Worm (Caenorhabditis elegans): ENCODE data around the gene C34H4.1.

C34H4.1 gene

DNA sequence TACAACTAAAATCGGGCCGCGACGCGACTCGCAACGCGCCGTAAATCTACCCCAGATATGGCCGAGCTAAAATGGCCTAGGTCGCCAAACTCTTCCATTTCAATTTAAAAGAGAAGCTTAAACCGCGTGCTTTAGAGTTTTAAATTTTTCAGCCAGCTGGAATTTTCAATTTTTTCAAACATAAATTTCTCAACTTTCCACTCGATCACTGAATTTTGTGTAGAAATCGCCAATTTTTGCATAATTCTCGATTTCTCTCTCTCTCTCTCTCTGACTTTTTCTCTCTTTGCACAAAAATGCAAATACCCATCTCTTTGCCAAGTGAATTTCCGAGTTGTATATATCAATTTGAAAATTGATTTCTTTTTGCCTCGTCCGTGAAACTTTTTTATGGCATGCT is 32.0 kb upstream of the C34H4.1 start, which contains the start of gene K03H6.1:
Gene K03H6.1, plus strand, starts transcription at position 301 of the 400 bp plus-strand sequence.
- TF ChIP-seq sptf-1 (tag; optimal IDR thresholded peaks at IDR 0.05) (no peak), zip-8 (tag; optimal IDR thresholded peaks at IDR 0.05) (no peak), mep-1 (tag; optimal IDR thresholded peaks at IDR 0.05) (no peak), mab-5 (tag; optimal IDR thresholded peaks at IDR 0.05) (no peak), bed-3 (GFP tag; optimal IDR thresholded peaks at IDR 0.05) (no peak), nhr-28 (tag; optimal IDR thresholded peaks at IDR 0.05) (no peak), elt-1 (tag; optimal IDR thresholded peaks at IDR 0.05; ENCODE audit: borderline replicate concordance, insufficient read depth) (no peak), drap-1 (GFP tag; optimal IDR thresholded peaks at IDR 0.05) (no peak), ces-1 (GFP tag; optimal IDR thresholded peaks at IDR 0.05) (no peak), unc-62 (GFP tag; optimal IDR thresholded peaks at IDR 0.05) (no peak), unc-120 (tag; optimal IDR thresholded peaks at IDR 0.05; ENCODE audit: poor library complexity, severe bottlenecking) (no peak), nhr-237 (tag; optimal IDR thresholded peaks at IDR 0.05) (no peak), elt-3 (tag; optimal IDR thresholded peaks at IDR 0.05) (no peak), ceh-83 (GFP tag; optimal IDR thresholded peaks at IDR 0.05) (no peak), snpc-4 (tag; optimal IDR thresholded peaks at IDR 0.05) (no peak)

DNA sequence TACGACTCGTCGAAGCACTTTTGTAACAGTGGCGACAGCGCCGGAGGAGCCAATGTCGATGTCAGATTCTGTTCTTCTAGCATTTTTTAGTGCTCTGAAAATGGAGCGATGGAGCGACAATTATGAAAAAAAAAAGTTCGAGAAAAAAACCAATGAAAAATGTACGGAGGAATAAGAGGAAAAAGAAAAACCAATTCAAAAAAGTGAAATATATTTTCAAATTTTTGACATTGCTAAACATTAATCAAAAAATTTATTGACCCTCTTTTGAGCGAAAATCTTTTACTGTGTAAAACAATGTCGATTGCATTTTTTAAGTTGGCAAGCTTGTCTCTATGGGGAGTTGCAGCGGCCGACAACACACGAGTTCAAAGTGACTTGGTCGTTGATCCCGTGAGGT is 19.1 kb upstream of the C34H4.1 start, which contains the start of gene K03H6.5:
Gene K03H6.5, minus strand, starts transcription at position 101 of the 400 bp plus-strand sequence.
- TF ChIP-seq elt-3 (tag; optimal IDR thresholded peaks at IDR 0.05) (no peak), nhr-2 (tag; optimal IDR thresholded peaks at IDR 0.05) (no peak), lsy-2 (tag; optimal IDR thresholded peaks at IDR 0.05) (no peak), unc-62 (GFP tag; optimal IDR thresholded peaks at IDR 0.05) (no peak), tbx-8 (GFP tag; optimal IDR thresholded peaks at IDR 0.05) (no peak), drap-1 (GFP tag; optimal IDR thresholded peaks at IDR 0.05) (no peak), pha-4 (tag; optimal IDR thresholded peaks at IDR 0.05) (no peak), lin-13 (tag; optimal IDR thresholded peaks at IDR 0.05) (no peak), ces-1 (GFP tag; optimal IDR thresholded peaks at IDR 0.05) (no peak), nhr-12 (tag; optimal IDR thresholded peaks at IDR 0.05) (no peak), lin-32 (GFP tag; optimal IDR thresholded peaks at IDR 0.05) (no peak), flh-1 (GFP tag; optimal IDR thresholded peaks at IDR 0.05) (no peak), ham-2 (GFP tag; optimal IDR thresholded peaks at IDR 0.05) (no peak), mab-5 (tag; optimal IDR thresholded peaks at IDR 0.05) (no peak)

DNA sequence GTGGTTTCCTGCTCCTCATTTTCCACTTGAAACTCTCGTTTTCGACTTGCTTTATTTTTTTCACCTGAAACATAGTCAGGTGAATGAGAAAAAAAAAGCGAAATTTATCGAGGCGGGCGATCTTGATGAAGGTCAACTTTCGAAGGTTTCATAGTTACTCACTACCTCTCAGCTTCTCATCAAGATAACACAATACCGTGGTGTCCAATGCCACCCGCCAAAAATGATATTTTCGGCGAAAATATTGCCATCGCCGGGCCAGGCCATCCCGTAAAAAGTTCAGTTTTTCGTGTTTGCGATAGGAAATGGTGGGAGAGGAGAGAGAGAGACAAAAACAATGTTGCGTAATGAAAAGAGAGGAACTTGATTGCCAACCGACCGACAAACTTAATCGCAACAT is 8.2 kb upstream of the C34H4.1 start:
- no peak for TF ChIP-seq nhr-237 (tag; optimal IDR thresholded peaks at IDR 0.05)
- TF ChIP-seq nhr-76 (tag; optimal IDR thresholded peaks at IDR 0.05): no peak
- no peak for TF ChIP-seq nhr-2 (tag; optimal IDR thresholded peaks at IDR 0.05)

DNA sequence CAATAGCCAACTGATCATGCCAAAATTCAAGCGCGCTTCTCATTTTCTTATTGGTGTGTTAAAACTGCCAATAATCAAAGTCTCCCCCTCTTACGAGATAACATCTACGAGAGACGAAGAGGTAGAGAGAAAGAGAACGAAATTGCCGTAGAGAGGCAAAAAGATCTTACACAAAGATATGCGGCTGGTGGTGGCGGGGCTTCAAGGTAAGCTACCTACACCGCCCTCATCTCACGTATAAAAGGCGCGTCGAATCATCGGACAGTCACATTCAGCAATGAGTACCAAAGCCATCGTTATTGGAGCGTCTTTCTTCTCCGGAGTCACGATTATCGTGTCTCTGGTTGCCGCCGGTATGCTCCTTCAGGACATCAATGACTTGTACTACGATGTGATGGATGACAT is 6.9 kb upstream of the C34H4.1 start, which contains the start of gene col-107:
Gene col-107, plus strand, starts transcription at position 265 of the 405 bp plus-strand sequence.
- no peak for TF ChIP-seq ceh-43 (GFP tag; optimal IDR thresholded peaks at IDR 0.05)
- peak; percentile 50 for TF ChIP-seq ham-2 (GFP tag; optimal IDR thresholded peaks at IDR 0.05)
- peak; percentile 88 for TF ChIP-seq elt-1 (tag; optimal IDR thresholded peaks at IDR 0.05; ENCODE audit: borderline replicate concordance, insufficient read depth)

DNA sequence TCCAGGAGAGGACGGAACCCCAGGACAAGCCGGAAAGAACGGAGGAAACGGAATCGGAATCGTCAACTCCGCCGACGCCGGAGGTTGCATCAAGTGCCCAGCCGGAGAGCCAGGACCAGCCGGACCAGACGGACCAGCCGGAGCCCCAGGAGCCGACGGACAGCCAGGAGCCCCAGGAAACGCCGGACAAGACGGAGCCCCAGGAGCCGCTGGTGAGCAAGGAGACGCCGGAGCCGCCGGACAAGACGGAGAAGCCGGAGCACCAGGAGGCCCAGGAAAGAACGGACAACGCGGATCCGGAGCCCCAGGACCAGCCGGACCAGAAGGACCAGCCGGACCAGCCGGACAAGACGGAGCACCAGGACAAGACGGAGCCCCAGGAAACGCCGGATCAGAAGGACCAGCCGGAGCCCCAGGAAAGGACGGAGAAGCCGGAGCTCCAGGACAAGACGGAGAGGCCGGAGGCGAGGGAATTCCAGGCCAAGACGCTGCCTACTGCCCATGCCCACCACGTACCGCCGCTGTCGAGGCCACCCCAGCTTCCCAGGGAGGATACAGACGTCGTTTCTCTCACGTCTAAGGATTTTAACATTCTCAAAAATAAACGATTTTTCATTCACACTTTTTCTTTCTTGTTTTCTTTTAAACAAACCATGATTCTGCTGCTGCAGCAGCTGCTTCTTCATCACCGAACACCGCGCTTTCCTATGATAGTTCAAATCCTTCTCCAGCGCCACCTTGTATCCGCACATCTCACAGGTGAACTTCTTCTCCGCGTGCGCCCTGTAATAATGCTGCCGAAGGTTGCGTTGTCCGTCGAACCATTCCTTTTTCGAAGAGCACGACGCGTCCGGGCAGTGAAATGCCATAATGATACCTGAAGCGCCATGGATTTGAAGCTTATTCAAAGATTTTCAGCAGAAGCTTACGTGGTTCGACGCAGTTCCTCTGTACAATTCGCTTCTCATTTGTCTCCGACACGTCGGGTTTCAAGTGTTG is 6.0 kb upstream of the C34H4.1 start:
- TF ChIP-seq M03D4.4 (tag; optimal IDR thresholded peaks at IDR 0.05) (no peak), hlh-1 (tag; optimal IDR thresholded peaks at IDR 0.05) (no peak), lin-13 (tag; optimal IDR thresholded peaks at IDR 0.05) (no peak), ham-2 (GFP tag; optimal IDR thresholded peaks at IDR 0.05) (no peak), flh-1 (GFP tag; optimal IDR thresholded peaks at IDR 0.05) (no peak), ceh-43 (GFP tag; optimal IDR thresholded peaks at IDR 0.05) (no peak), elt-1 (tag; optimal IDR thresholded peaks at IDR 0.05; ENCODE audit: borderline replicate concordance, insufficient read depth) (no peak), sptf-1 (tag; optimal IDR thresholded peaks at IDR 0.05) (no peak), ces-1 (GFP tag; optimal IDR thresholded peaks at IDR 0.05) (no peak), ceh-39 (tag; optimal IDR thresholded peaks at IDR 0.05) (no peak), nhr-2 (tag; optimal IDR thresholded peaks at IDR 0.05) (no peak), unc-62 (GFP tag; optimal IDR thresholded peaks at IDR 0.05) (no peak), snpc-4 (tag; optimal IDR thresholded peaks at IDR 0.05) (no peak), lsy-2 (tag; optimal IDR thresholded peaks at IDR 0.05) (no peak)

Data from whole organism, mixed stage, embryonic.